Worm (Caenorhabditis elegans): ENCODE measurements around the gene mec-14.
"Not testable (repeated sequence)": the region's sequence is repeated elsewhere in the genome, so short reads cannot be mapped to it uniquely, and the experiment has no call there.

mec-14 gene

ce11 chrIII:7237877-7238276 is 45.1 kb upstream of the mec-14 start:
- peak in 1 of 2 experiments; percentile 24 for TF ChIP-seq efl-1 (optimal IDR thresholded peaks at IDR 0.05)
- TF ChIP-seq efl-1 (GFP tag; optimal IDR thresholded peaks at IDR 0.05 in 1 of 2), result not testable (repeated sequence)

ce11 chrIII:7234148-7234547 is 41.4 kb upstream of the mec-14 start, which contains the start of gene ndus-8:
Gene ndus-8 (minus strand): TSS chrIII:7234202.
- TF ChIP-seq efl-3 (GFP tag; optimal IDR thresholded peaks at IDR 0.05) (no peak), elt-3 (tag; optimal IDR thresholded peaks at IDR 0.05) (peak in 1 of 6 experiments; percentile 53), rnt-1 (tag; optimal IDR thresholded peaks at IDR 0.05) (peak; percentile 77), blmp-1 (tag; optimal IDR thresholded peaks at IDR 0.05) (peak; percentile 67), jun-1 (tag; optimal IDR thresholded peaks at IDR 0.05) (peak; percentile 17), ceh-82 (tag; optimal IDR thresholded peaks at IDR 0.05) (peak in 2 of 3 experiments; percentile 47 to 77), unc-86 (tag; optimal IDR thresholded peaks at IDR 0.05) (peak; percentile 56), nhr-12 (tag; optimal IDR thresholded peaks at IDR 0.05) (no peak), nhr-20 (tag; optimal IDR thresholded peaks at IDR 0.05) (peak; percentile 81), ces-1 (GFP tag; optimal IDR thresholded peaks at IDR 0.05) (no peak), aly-2 (tag; optimal IDR thresholded peaks at IDR 0.05) (no peak), lin-15B (tag; optimal IDR thresholded peaks at IDR 0.05) (peak; percentile 39), nhr-84 (tag; optimal IDR thresholded peaks at IDR 0.05) (no peak), C04F5.9 (tag; optimal IDR thresholded peaks at IDR 0.05) (peak; percentile 39), xbp-1 (tag; optimal IDR thresholded peaks at IDR 0.05) (peak; percentile 74), fkh-10 (GFP tag; optimal IDR thresholded peaks at IDR 0.05) (no peak), hlh-4 (tag; optimal IDR thresholded peaks at IDR 0.05) (no peak), elt-2 (tag; optimal IDR thresholded peaks at IDR 0.05) (peak; percentile 35), sptf-1 (tag; optimal IDR thresholded peaks at IDR 0.05) (no peak), hpl-2 (GFP tag; optimal IDR thresholded peaks at IDR 0.05) (peak; percentile 57), unc-130 (tag; optimal IDR thresholded peaks at IDR 0.05) (peak; percentile 90), nhr-90 (tag; optimal IDR thresholded peaks at IDR 0.05; ENCODE audit: poor library complexity) (peak; percentile 78), zip-4 (GFP tag; optimal IDR thresholded peaks at IDR 0.05) (peak; percentile 35), mdl-1 (tag; optimal IDR thresholded peaks at IDR 0.05) (peak in 1 of 2 experiments; percentile 57), ceh-63 (GFP tag; optimal IDR thresholded peaks at IDR 0.05) (no peak), fkh-8 (tag; optimal IDR thresholded peaks at IDR 0.05) (peak; percentile 18), lin-39 (tag; optimal IDR thresholded peaks at IDR 0.05) (peak; percentile 43), egl-13 (tag; optimal IDR thresholded peaks at IDR 0.05) (peak; percentile 18), unc-98 (GFP tag; IDR thresholded peaks at IDR 0.05) (no peak), sup-37 (GFP tag; optimal IDR thresholded peaks at IDR 0.05) (no peak), F16B12.6 (tag; optimal IDR thresholded peaks at IDR 0.05) (peak; percentile 59), nhr-237 (tag; optimal IDR thresholded peaks at IDR 0.05) (no peak), dpl-1 (GFP tag; optimal IDR thresholded peaks at IDR 0.05) (peak; percentile 60 to 79 (median 79)), lin-13 (GFP tag; optimal IDR thresholded peaks at IDR 0.05) (peak; percentile 41), fos-1 (tag; optimal IDR thresholded peaks at IDR 0.05) (no peak), pag-3 (tag; optimal IDR thresholded peaks at IDR 0.05; ENCODE audit: borderline replicate concordance, insufficient read depth) (no peak), nhr-28 (tag; optimal IDR thresholded peaks at IDR 0.05) (no peak), C16A3.4 (tag; optimal IDR thresholded peaks at IDR 0.05) (peak; percentile 79), ceh-90 (tag; optimal IDR thresholded peaks at IDR 0.05) (no peak), snpc-4 (tag; optimal IDR thresholded peaks at IDR 0.05) (peak; percentile 52), snu-23 (GFP tag; optimal IDR thresholded peaks at IDR 0.05) (peak; percentile 85), grh-1 (GFP tag; IDR thresholded peaks at IDR 0.05) (no peak), mep-1 (tag; optimal IDR thresholded peaks at IDR 0.05) (peak; percentile 95), ztf-4 (tag; optimal IDR thresholded peaks at IDR 0.05) (no peak), ztf-11 (tag; optimal IDR thresholded peaks at IDR 0.05) (peak in 1 of 2 experiments; percentile 39), nhr-85 (tag) (peak; percentile 68), fkh-4 (tag; optimal IDR thresholded peaks at IDR 0.05; ENCODE audit: borderline replicate concordance) (no peak), pax-3 (tag; optimal IDR thresholded peaks at IDR 0.05) (no peak), sox-4 (tag; optimal IDR thresholded peaks at IDR 0.05) (no peak), lin-35 (GFP tag; optimal IDR thresholded peaks at IDR 0.05) (peak; percentile 77 to 80)
